Worm (Caenorhabditis elegans): ENCODE results near the gene ZC404.15.

The ZC404.15 gene

DNA sequence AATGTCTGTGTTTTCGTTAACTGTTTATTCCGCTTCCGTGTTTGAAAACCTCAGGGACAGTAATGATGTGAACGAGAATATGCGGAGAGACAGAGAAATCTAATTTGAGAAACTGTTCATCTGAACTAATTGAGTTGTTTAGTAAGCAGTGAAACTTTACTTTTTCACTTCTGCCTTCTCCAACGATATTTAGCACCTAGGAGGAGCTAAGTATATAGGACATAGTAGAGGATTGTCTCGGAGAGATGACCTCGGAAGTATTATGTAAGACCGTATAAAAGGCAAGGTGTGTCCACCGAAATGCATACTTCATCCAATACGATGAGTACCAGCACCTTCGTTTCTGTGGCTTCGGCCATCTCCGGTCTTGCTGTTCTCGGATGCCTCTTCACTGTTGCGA lies 49.1 kb downstream of the ZC404.15 start, which contains the start of gene col-141:
Gene col-141, plus strand, starts transcription at position 301 of the 400 bp plus-strand sequence.
- TF ChIP-seq lin-13 (GFP tag; optimal IDR thresholded peaks at IDR 0.05) (no peak), sma-9 (GFP tag; optimal IDR thresholded peaks at IDR 0.05) (no peak), sma-9 (tag; optimal IDR thresholded peaks at IDR 0.05) (no peak), ztf-1 (GFP tag; conservative IDR thresholded peaks at IDR 0.05) (no peak), dmd-4 (tag; optimal IDR thresholded peaks at IDR 0.05) (no peak), nhr-237 (tag; optimal IDR thresholded peaks at IDR 0.05) (no peak), nhr-21 (tag; optimal IDR thresholded peaks at IDR 0.05) (no peak), ztf-11 (tag; optimal IDR thresholded peaks at IDR 0.05) (no peak)

DNA sequence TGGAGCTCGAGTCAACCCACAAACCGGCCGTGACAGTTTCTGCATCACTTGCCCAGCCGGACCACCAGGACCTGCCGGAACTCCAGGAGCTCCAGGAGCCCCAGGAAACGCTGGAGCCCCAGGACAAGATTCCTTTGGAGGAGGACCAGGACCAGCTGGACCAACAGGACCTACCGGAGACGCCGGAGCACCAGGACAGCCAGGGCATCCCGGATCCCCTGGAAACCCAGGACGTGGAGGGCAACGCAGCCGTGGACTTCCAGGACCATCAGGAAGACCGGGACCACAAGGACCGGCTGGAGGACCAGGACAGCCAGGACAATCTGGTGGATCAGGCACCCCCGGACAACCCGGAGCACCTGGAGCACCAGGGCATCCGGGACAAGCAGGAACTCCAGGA lies 49.8 kb downstream of the ZC404.15 start:
- TF ChIP-seq F13H6.1 (tag; optimal IDR thresholded peaks at IDR 0.05) = no peak
- no peak for TF ChIP-seq sma-9 (GFP tag; optimal IDR thresholded peaks at IDR 0.05)
- TF ChIP-seq sma-9 (tag; optimal IDR thresholded peaks at IDR 0.05) = no peak
- no peak for TF ChIP-seq sma-3 (GFP tag; optimal IDR thresholded peaks at IDR 0.05)
- no peak for TF ChIP-seq nhr-11 (tag; optimal IDR thresholded peaks at IDR 0.05)
- TF ChIP-seq nhr-25 (tag; optimal IDR thresholded peaks at IDR 0.05) = no peak
- TF ChIP-seq zag-1 (tag; optimal IDR thresholded peaks at IDR 0.05) = no peak
- TF ChIP-seq crh-2 (tag; optimal IDR thresholded peaks at IDR 0.05) = no peak
- no peak for TF ChIP-seq ceh-16 (tag; optimal IDR thresholded peaks at IDR 0.05)
- TF ChIP-seq sem-4 (tag; optimal IDR thresholded peaks at IDR 0.05) = no peak
- TF ChIP-seq nhr-21 (tag; optimal IDR thresholded peaks at IDR 0.05) = no peak
- no peak for TF ChIP-seq unc-39 (tag; optimal IDR thresholded peaks at IDR 0.05)
- no peak for TF ChIP-seq nhr-10 (tag; optimal IDR thresholded peaks at IDR 0.05)
- no peak for TF ChIP-seq elt-3 (tag; optimal IDR thresholded peaks at IDR 0.05)
- no peak for TF ChIP-seq nhr-237 (tag; optimal IDR thresholded peaks at IDR 0.05)
- no peak for TF ChIP-seq lin-11 (tag; optimal IDR thresholded peaks at IDR 0.05)
- TF ChIP-seq ceh-82 (tag; optimal IDR thresholded peaks at IDR 0.05) = no peak
- TF ChIP-seq lin-39 (tag; optimal IDR thresholded peaks at IDR 0.05) = no peak

DNA sequence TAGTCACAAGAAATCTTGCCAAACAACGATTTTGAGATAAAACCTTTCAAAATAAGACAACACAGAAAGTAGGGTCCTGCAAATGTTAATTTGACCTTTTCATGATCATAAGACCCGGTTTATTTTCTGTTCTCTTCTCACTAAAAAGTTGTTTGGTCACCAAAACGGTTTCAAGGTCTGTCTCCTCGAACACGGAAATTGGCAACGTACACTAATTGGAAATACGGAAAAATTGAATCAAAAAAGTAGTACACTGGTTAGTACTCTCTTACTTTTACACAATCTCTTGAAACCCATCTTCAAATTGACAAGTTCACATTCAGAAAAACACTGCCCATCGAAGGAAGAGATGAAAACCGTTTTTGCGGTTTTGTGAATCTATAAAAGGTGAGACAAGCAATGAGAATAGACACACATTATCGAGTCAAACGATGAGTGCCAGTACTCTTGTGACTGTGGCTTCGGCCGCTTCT lies 50.5 kb downstream of the ZC404.15 start, which contains the start of gene col-142:
Gene col-142, plus strand, starts transcription at position 423 of the 473 bp plus-strand sequence.
- TF ChIP-seq snpc-4 (tag; optimal IDR thresholded peaks at IDR 0.05) (no peak), nhr-10 (tag; optimal IDR thresholded peaks at IDR 0.05) (no peak), sma-3 (GFP tag; optimal IDR thresholded peaks at IDR 0.05) (peak; percentile 8), unc-62 (GFP tag; optimal IDR thresholded peaks at IDR 0.05) (no peak), unc-39 (tag; optimal IDR thresholded peaks at IDR 0.05) (no peak)

DNA sequence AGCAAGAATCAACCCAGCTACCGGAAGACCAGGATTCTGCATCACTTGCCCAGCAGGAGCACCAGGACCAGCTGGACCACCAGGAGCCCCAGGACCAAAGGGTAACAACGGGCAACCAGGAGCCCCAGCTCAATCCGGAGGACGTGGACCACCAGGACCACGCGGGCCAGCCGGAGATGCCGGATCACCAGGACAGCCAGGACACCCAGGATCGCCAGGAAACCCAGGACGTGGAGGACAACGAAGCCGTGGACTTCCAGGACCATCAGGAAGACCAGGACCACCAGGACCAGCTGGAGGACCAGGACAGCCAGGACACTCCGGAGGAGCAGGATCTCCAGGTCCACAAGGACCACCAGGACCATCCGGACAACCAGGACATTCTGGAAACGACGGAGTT lies 51.3 kb downstream of the ZC404.15 start:
- no peak for TF ChIP-seq nhr-21 (tag; optimal IDR thresholded peaks at IDR 0.05)
- TF ChIP-seq skn-1 (tag; optimal IDR thresholded peaks at IDR 0.05) = no peak
- TF ChIP-seq unc-62 (GFP tag; optimal IDR thresholded peaks at IDR 0.05) = no peak
- TF ChIP-seq zag-1 (tag; optimal IDR thresholded peaks at IDR 0.05) = no peak
- TF ChIP-seq peb-1 (tag; optimal IDR thresholded peaks at IDR 0.05) = no peak
- TF ChIP-seq nhr-77 (tag; optimal IDR thresholded peaks at IDR 0.05) = no peak
- no peak for TF ChIP-seq nhr-10 (tag; optimal IDR thresholded peaks at IDR 0.05)
- no peak for TF ChIP-seq F13H6.1 (tag; optimal IDR thresholded peaks at IDR 0.05)

Measured in whole organism, L2 larva.